Worm (Caenorhabditis elegans): ENCODE data around the gene eps-8.

The eps-8 gene

DNA sequence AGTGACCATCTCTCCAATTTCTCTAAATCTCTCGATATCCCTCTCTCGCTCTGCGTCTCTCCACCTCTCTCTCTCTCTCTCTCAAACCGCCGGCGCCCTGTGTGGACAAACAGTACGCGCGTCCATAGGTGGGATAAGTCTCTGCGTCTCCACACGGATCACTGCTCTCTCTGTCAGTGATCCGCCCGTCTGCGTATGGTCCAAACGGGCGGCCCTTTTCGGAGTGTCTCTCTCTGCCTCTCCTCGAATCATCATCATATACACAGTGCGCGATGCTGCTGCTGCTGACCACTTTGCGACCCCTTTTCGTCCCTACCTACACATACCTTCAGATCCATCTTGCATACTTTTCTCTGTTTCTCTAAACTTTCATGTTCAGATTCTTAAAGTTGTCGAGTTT is 7.0 kb upstream of the eps-8 start (continued):
- TF ChIP-seq ceh-8 (GFP tag; optimal IDR thresholded peaks at IDR 0.05) (no peak), fkh-4 (tag; optimal IDR thresholded peaks at IDR 0.05; ENCODE audit: borderline replicate concordance) (no peak), ceh-90 (tag; optimal IDR thresholded peaks at IDR 0.05) (no peak), ces-1 (GFP tag; optimal IDR thresholded peaks at IDR 0.05) (no peak), hpl-2 (GFP tag; optimal IDR thresholded peaks at IDR 0.05) (no peak), lin-15B (tag; optimal IDR thresholded peaks at IDR 0.05) (no peak), nhr-71 (tag; optimal IDR thresholded peaks at IDR 0.05) (peak; percentile 80), vab-15 (tag; optimal IDR thresholded peaks at IDR 0.05) (no peak), lin-35 (GFP tag; optimal IDR thresholded peaks at IDR 0.05) (peak; percentile 21 to 57), tbx-2 (tag; optimal IDR thresholded peaks at IDR 0.05) (peak; percentile 71), irx-1 (tag; optimal IDR thresholded peaks at IDR 0.05) (no peak), lsy-2 (tag; optimal IDR thresholded peaks at IDR 0.05) (peak; percentile 50), sup-37 (GFP tag; optimal IDR thresholded peaks at IDR 0.05) (no peak), C04F5.9 (tag; optimal IDR thresholded peaks at IDR 0.05) (no peak), rnt-1 (tag; optimal IDR thresholded peaks at IDR 0.05) (no peak), lir-3 (tag; optimal IDR thresholded peaks at IDR 0.05; ENCODE audit: poor library complexity) (no peak), nhr-19 (GFP tag; conservative IDR thresholded peaks at IDR 0.05) (peak; percentile 59), lin-13 (GFP tag; optimal IDR thresholded peaks at IDR 0.05) (peak; percentile 46), unc-86 (tag; optimal IDR thresholded peaks at IDR 0.05) (no peak), egl-27 (tag; optimal IDR thresholded peaks at IDR 0.05) (no peak), swsn-7 (tag; optimal IDR thresholded peaks at IDR 0.05) (peak; percentile 56), sptf-1 (tag; optimal IDR thresholded peaks at IDR 0.05) (no peak), unc-98 (GFP tag; IDR thresholded peaks at IDR 0.05) (no peak), unc-62 (GFP tag; optimal IDR thresholded peaks at IDR 0.05) (no peak), nhr-20 (tag; optimal IDR thresholded peaks at IDR 0.05) (peak; percentile 86), snpc-4 (tag; optimal IDR thresholded peaks at IDR 0.05) (no peak), snu-23 (GFP tag; optimal IDR thresholded peaks at IDR 0.05) (peak; percentile 88), elt-2 (tag; optimal IDR thresholded peaks at IDR 0.05) (no peak), nhr-84 (tag; optimal IDR thresholded peaks at IDR 0.05) (no peak), efl-3 (GFP tag; optimal IDR thresholded peaks at IDR 0.05) (no peak), aly-2 (tag; optimal IDR thresholded peaks at IDR 0.05) (no peak), nhr-47 (tag; optimal IDR thresholded peaks at IDR 0.05) (peak; percentile 63), Y116A8C.19 (tag; optimal IDR thresholded peaks at IDR 0.05; ENCODE audit: borderline replicate concordance) (no peak), nhr-28 (tag; optimal IDR thresholded peaks at IDR 0.05) (no peak), ztf-11 (tag; optimal IDR thresholded peaks at IDR 0.05) (peak in 1 of 2 experiments; percentile 41), ztf-4 (tag; optimal IDR thresholded peaks at IDR 0.05) (peak; percentile 53), egl-13 (tag; optimal IDR thresholded peaks at IDR 0.05) (no peak), ets-5 (GFP tag; IDR thresholded peaks at IDR 0.05) (no peak), fkh-8 (tag; optimal IDR thresholded peaks at IDR 0.05) (no peak), nhr-76 (tag; optimal IDR thresholded peaks at IDR 0.05) (no peak), xbp-1 (tag; optimal IDR thresholded peaks at IDR 0.05) (peak; percentile 43), lin-14 (GFP tag; optimal IDR thresholded peaks at IDR 0.05) (peak; percentile 89), pag-3 (tag; optimal IDR thresholded peaks at IDR 0.05; ENCODE audit: borderline replicate concordance, insufficient read depth) (no peak), mdl-1 (tag; optimal IDR thresholded peaks at IDR 0.05) (peak in 1 of 2 experiments; percentile 55), elt-3 (tag; optimal IDR thresholded peaks at IDR 0.05) (peak in 4 of 6 experiments; percentile 2 to 65 (median 41)), hlh-17 (GFP tag; optimal IDR thresholded peaks at IDR 0.05; ENCODE audit: borderline replicate concordance) (no peak), nhr-85 (tag) (peak; percentile 96), blmp-1 (tag; optimal IDR thresholded peaks at IDR 0.05) (peak; percentile 61), lin-39 (tag; optimal IDR thresholded peaks at IDR 0.05) (no peak), dpl-1 (GFP tag; optimal IDR thresholded peaks at IDR 0.05) (peak; percentile 4 to 34 (median 20)), alr-1 (tag; optimal IDR thresholded peaks at IDR 0.05; ENCODE audit: borderline replicate concordance) (no peak), dsc-1 (tag; optimal IDR thresholded peaks at IDR 0.05) (no peak)

Data from whole organism, L1 larva.